Fruit fly (Drosophila melanogaster) whole organism, embryonic: ENCODE results near the gene Cpr67Fb.

Experiments used
- BEAF-32 ChIP-seq: fragments of 200-800 bp; sonication (Bioruptor generic); optimal IDR thresholded peaks from 3 replicates; lab custom pipeline; 2017; ENCODE audit warnings: missing biosample characterization, missing genetic modification characterization, mild to moderate bottlenecking, moderate library complexity, missing genetic modification reagents
- CG10321 ChIP-seq: fragments of 200-800 bp; sonication (Bioruptor generic); IDR thresholded peaks from 2 replicates; pipeline ENCODE4 v1.3.6; 2022; ENCODE audit warnings: missing biosample characterization, missing genetic modification characterization
- CG10462 ChIP-seq: fragments of 200-800 bp; sonication (Bioruptor generic); optimal IDR thresholded peaks from 2 replicates; lab custom pipeline; 2016; ENCODE audit warnings: missing biosample characterization, missing genetic modification characterization
- CG11085 ChIP-seq: fragments of 200-800 bp; sonication (Bioruptor generic); IDR thresholded peaks from 2 replicates; pipeline ENCODE4 v1.3.6; 2022; ENCODE audit warnings: missing biosample characterization, missing genetic modification characterization
- CG11093 ChIP-seq: fragments of 200-800 bp; sonication (Bioruptor generic); IDR thresholded peaks from 3 replicates; pipeline ENCODE4 v1.3.6; 2022; ENCODE audit warnings: missing biosample characterization, missing genetic modification characterization
- CG12219 ChIP-seq: fragments of 200-800 bp; sonication (Bioruptor generic); optimal IDR thresholded peaks from 3 replicates; lab custom pipeline; 2018; ENCODE audit warnings: missing biosample characterization, mild to moderate bottlenecking, missing genetic modification characterization
- CG13624 ChIP-seq: fragments of 200-800 bp; sonication (Bioruptor generic); optimal IDR thresholded peaks from 2 replicates; lab custom pipeline; 2016; ENCODE audit warnings: missing biosample characterization, missing genetic modification characterization
- CG13775 ChIP-seq: fragments of 200-800 bp; sonication (Bioruptor generic); optimal IDR thresholded peaks from 3 replicates; lab custom pipeline; 2017; ENCODE audit warnings: missing biosample characterization, mild to moderate bottlenecking, missing genetic modification characterization
- CG14710 ChIP-seq: fragments of 200-800 bp; sonication (Bioruptor generic); optimal IDR thresholded peaks from 3 replicates; lab custom pipeline; 2019; ENCODE audit warnings: missing biosample characterization, mild to moderate bottlenecking, missing genetic modification characterization, moderate library complexity
- CG1647 ChIP-seq: fragments of 200-800 bp; sonication (Bioruptor generic); optimal IDR thresholded peaks from 3 replicates; lab custom pipeline; 2016; ENCODE audit warnings: missing biosample characterization, missing genetic modification characterization
- CG16779 ChIP-seq: fragments of 200-800 bp; sonication (Bioruptor generic); IDR thresholded peaks from 2 replicates; pipeline ENCODE4 v1.3.6; 2022; ENCODE audit warnings: missing biosample characterization, missing genetic modification characterization
- CG33213 ChIP-seq: fragments of 200-800 bp; sonication (Bioruptor generic); optimal IDR thresholded peaks from 3 replicates; lab custom pipeline; 2016; ENCODE audit warnings: missing biosample characterization, missing genetic modification characterization
- CG3407 ChIP-seq: fragments of 200-800 bp; sonication (Bioruptor generic); optimal IDR thresholded peaks from 2 replicates; lab custom pipeline; 2018; ENCODE audit warnings: missing biosample characterization, mild to moderate bottlenecking, missing genetic modification characterization
- CG6854 ChIP-seq: fragments of 200-800 bp; sonication (Bioruptor generic); optimal IDR thresholded peaks from 3 replicates; lab custom pipeline; 2017; ENCODE audit warnings: missing biosample characterization, mild to moderate bottlenecking, missing genetic modification characterization
- CG9876 ChIP-seq: fragments of 200-800 bp; sonication (Bioruptor generic); optimal IDR thresholded peaks from 2 replicates; lab custom pipeline; 2016; ENCODE audit warnings: missing biosample characterization, missing genetic modification characterization
- Chrac-16 ChIP-seq: fragments of 200-800 bp; sonication (Bioruptor generic); optimal IDR thresholded peaks from 3 replicates; lab custom pipeline; 2016; ENCODE audit warnings: missing biosample characterization, missing genetic modification characterization
- Elba2 ChIP-seq: fragments of 200-800 bp; sonication (Bioruptor generic); optimal IDR thresholded peaks from 3 replicates; lab custom pipeline; 2016; ENCODE audit warnings: missing biosample characterization, missing genetic modification characterization
- Fer3 ChIP-seq: fragments of 200-800 bp; sonication (Bioruptor generic); optimal IDR thresholded peaks from 2 replicates; lab custom pipeline; 2018; ENCODE audit warnings: missing biosample characterization, mild to moderate bottlenecking, missing genetic modification characterization, moderate library complexity
- Meics ChIP-seq: fragments of 200-800 bp; sonication (Bioruptor generic); optimal IDR thresholded peaks from 2 replicates; lab custom pipeline; 2017; ENCODE audit warnings: missing biosample characterization, mild to moderate bottlenecking, missing genetic modification characterization
- NC2α ChIP-seq: fragments of 200-800 bp; sonication (Bioruptor generic); optimal IDR thresholded peaks from 2 replicates; lab custom pipeline; 2016; ENCODE audit warnings: missing biosample characterization, missing genetic modification characterization
- NK7.1 ChIP-seq: fragments of 200-800 bp; sonication (Bioruptor generic); optimal IDR thresholded peaks from 3 replicates; lab custom pipeline; 2016; ENCODE audit warnings: missing biosample characterization, missing genetic modification characterization
- PHDP ChIP-seq: fragments of 200-800 bp; sonication (Bioruptor generic); optimal IDR thresholded peaks from 3 replicates; lab custom pipeline; 2018; ENCODE audit warnings: missing biosample characterization, mild to moderate bottlenecking, missing genetic modification characterization, moderate library complexity
- Rfx ChIP-seq: fragments of 200-800 bp; sonication (Bioruptor generic); IDR thresholded peaks from 2 replicates; pipeline ENCODE4 v1.3.6; 2022; ENCODE audit warnings: missing biosample characterization, missing genetic modification characterization
- Taf1 ChIP-seq: fragments of 200-800 bp; sonication (Bioruptor generic); IDR thresholded peaks from 2 replicates; pipeline ENCODE4 v1.3.6; 2022; ENCODE audit warnings: missing biosample characterization, missing genetic modification characterization
- aop ChIP-seq: fragments of 200-800 bp; sonication (Bioruptor generic); IDR thresholded peaks from 2 replicates; pipeline ENCODE4 v1.3.6; 2022; ENCODE audit warnings: missing biosample characterization, missing genetic modification characterization
- ap ChIP-seq: fragments of 200-800 bp; sonication (Bioruptor generic); IDR thresholded peaks from 2 replicates; pipeline ENCODE4 v1.3.6; 2022; ENCODE audit warnings: missing biosample characterization, missing genetic modification characterization
- bcd ChIP-seq: fragments of 200-800 bp; sonication (Bioruptor generic); optimal IDR thresholded peaks from 2 replicates; lab custom pipeline; 2017; ENCODE audit warnings: missing biosample characterization, mild to moderate bottlenecking, missing genetic modification characterization
- br ChIP-seq: fragments of >200 bp; optimal IDR thresholded peaks from 2 replicates; lab custom pipeline; 2017
- cad ChIP-seq: fragments of >200 bp; optimal IDR thresholded peaks from 2 replicates; lab custom pipeline; 2017; ENCODE audit warnings: missing biosample characterization, missing genetic modification characterization
- chn ChIP-seq: fragments of 200-800 bp; sonication (Bioruptor generic); optimal IDR thresholded peaks from 2 replicates; lab custom pipeline; 2016; ENCODE audit warnings: missing biosample characterization, missing genetic modification characterization
- danr ChIP-seq: fragments of 200-800 bp; sonication (Bioruptor generic); IDR thresholded peaks from 2 replicates; pipeline ENCODE4 v1.3.6; 2022; ENCODE audit warnings: missing biosample characterization, missing genetic modification characterization
- dimm ChIP-seq: fragments of 200-800 bp; sonication (Bioruptor generic); IDR thresholded peaks from 2 replicates; pipeline ENCODE4 v1.3.6; 2022; ENCODE audit warnings: missing biosample characterization, missing genetic modification characterization
- ewg ChIP-seq: fragments of 200-800 bp; sonication (Bioruptor generic); optimal IDR thresholded peaks from 3 replicates; lab custom pipeline; 2017; ENCODE audit warnings: mild to moderate bottlenecking, missing biosample characterization, missing genetic modification reagents, missing genetic modification characterization
- fd64A ChIP-seq: fragments of 200-800 bp; sonication (Bioruptor generic); optimal IDR thresholded peaks from 3 replicates; lab custom pipeline; 2018; ENCODE audit warnings: missing biosample characterization, mild to moderate bottlenecking, missing genetic modification characterization
- fd96Cb ChIP-seq: fragments of 200-800 bp; sonication (Bioruptor generic); optimal IDR thresholded peaks from 2 replicates; lab custom pipeline; 2018; ENCODE audit warnings: missing biosample characterization, mild to moderate bottlenecking, missing genetic modification characterization, moderate library complexity
- gce ChIP-seq: fragments of 200-800 bp; sonication (Bioruptor generic); IDR thresholded peaks from 3 replicates; pipeline ENCODE4 v1.3.6; 2022; ENCODE audit warnings: missing biosample characterization, missing genetic modification characterization
- her ChIP-seq: fragments of 200-800 bp; sonication (Bioruptor generic); optimal IDR thresholded peaks from 2 replicates; lab custom pipeline; 2016; ENCODE audit warnings: missing biosample characterization, missing genetic modification characterization
- hth ChIP-seq: fragments of >200 bp; optimal IDR thresholded peaks from 2 replicates; lab custom pipeline; 2017; ENCODE audit warnings: inconsistent platforms
- ken ChIP-seq: fragments of 200-800 bp; sonication (Bioruptor generic); IDR thresholded peaks from 3 replicates; pipeline ENCODE4 v1.3.6; 2022; ENCODE audit warnings: missing biosample characterization, missing genetic modification characterization
- maf-S ChIP-seq: fragments of 200-800 bp; sonication (Bioruptor generic); optimal IDR thresholded peaks from 2 replicates; lab custom pipeline; 2016; ENCODE audit warnings: missing biosample characterization, missing genetic modification characterization
- mld ChIP-seq: fragments of 200-800 bp; sonication (Bioruptor generic); IDR thresholded peaks from 3 replicates; pipeline ENCODE4 v1.3.6; 2022; ENCODE audit warnings: missing biosample characterization, missing genetic modification characterization; ENCODE audit not compliant: partially characterized antibody
- nerfin-1 ChIP-seq: fragments of 200-800 bp; sonication (Bioruptor generic); optimal IDR thresholded peaks from 3 replicates; lab custom pipeline; 2019; ENCODE audit warnings: missing biosample characterization, mild to moderate bottlenecking, missing genetic modification characterization, moderate library complexity
- nerfin-2 ChIP-seq: fragments of 200-800 bp; sonication (Bioruptor generic); IDR thresholded peaks from 2 replicates; pipeline ENCODE4 v1.3.6; 2022; ENCODE audit warnings: missing biosample characterization, missing genetic modification characterization; ENCODE audit not compliant: partially characterized antibody
- pho ChIP-seq: fragments of 200-800 bp; sonication (Bioruptor generic); optimal IDR thresholded peaks from 2 replicates; lab custom pipeline; 2016; ENCODE audit warnings: missing biosample characterization, missing genetic modification characterization
- scrt ChIP-seq: fragments of 200-800 bp; sonication (Bioruptor generic); optimal IDR thresholded peaks from 2 replicates; lab custom pipeline; 2018; ENCODE audit warnings: missing biosample characterization, mild to moderate bottlenecking, missing genetic modification characterization, moderate library complexity
- sqz ChIP-seq: fragments of 200-800 bp; sonication (Bioruptor generic); optimal IDR thresholded peaks from 3 replicates; lab custom pipeline; 2018; ENCODE audit warnings: missing biosample characterization, mild to moderate bottlenecking, missing genetic modification characterization
- ssp ChIP-seq: fragments of 200-800 bp; sonication (Bioruptor generic); IDR thresholded peaks from 2 replicates; pipeline ENCODE4 v1.3.6; 2022; ENCODE audit warnings: missing biosample characterization, missing genetic modification characterization
- tap ChIP-seq: fragments of 200-800 bp; optimal IDR thresholded peaks from 3 replicates; lab custom pipeline; 2019; ENCODE audit warnings: missing biosample characterization, mild to moderate bottlenecking, missing genetic modification characterization, moderate library complexity
- twi ChIP-seq: fragments of 200-800 bp; optimal IDR thresholded peaks from 2 replicates; lab custom pipeline; 2019; ENCODE audit warnings: missing biosample characterization, mild to moderate bottlenecking, missing genetic modification characterization, moderate library complexity
- vnd ChIP-seq: fragments of 200-800 bp; sonication (Bioruptor generic); IDR thresholded peaks from 3 replicates; pipeline ENCODE4 v1.3.6; 2022; ENCODE audit warnings: missing biosample characterization, missing genetic modification characterization; ENCODE audit not compliant: partially characterized antibody

Gene Cpr67Fb

DNA sequence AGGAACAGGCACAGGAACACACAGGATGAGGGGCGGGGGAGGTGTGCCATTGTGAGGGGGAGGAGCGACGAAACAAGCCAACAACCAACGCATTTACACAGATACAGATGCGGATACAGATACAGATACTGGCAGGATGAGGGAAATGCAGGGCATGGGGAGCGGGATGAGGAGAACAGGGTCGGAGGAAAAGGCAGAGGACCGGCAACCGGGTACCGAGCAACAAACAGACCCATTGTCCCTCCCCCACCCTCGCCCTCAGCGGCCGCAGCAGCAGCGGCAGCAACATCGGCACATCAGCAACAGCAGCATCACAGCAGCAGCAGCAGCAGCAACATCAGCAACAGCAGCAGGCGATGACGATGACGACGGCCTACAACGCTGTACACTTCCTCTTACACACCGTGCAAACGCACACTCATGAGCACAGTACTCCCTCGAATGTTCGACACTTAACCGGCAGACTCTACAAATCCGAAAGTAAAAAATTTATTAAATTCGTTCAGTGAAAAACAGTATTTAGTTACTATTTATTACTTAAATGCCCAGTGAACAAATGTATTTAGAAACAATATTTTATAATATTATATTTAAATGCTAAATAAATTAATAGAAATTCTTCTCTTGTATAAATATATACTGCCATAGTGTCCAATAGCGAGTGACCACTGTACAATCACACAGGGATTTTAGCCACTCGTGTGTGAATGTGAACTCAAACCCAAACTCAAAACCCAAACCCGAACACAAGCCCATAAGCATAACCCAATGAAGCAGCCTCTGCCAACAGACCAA lies 38.4 kb upstream of the Cpr67Fb start (continued):
- TF ChIP-seq CG10321 (GFP tag; lab: Robert Waterston, UW) (peak; percentile 26; the same call in 1 of the 2 replicates), CG9876 (GFP tag; lab: Kevin White, UChicago) (no peak), Elba2 (GFP tag; lab: Kevin White, UChicago) (peak; percentile 61), nerfin-1 (peak; percentile 84), ewg (peak; percentile 76), nerfin-2 (GFP tag; lab: Robert Waterston, UW) (no peak), mld (no peak; the same call in 2 of the 3 replicates), BEAF-32 (GFP tag; lab: Kevin White, UChicago) (no peak), NC2α (GFP tag; lab: Kevin White, UChicago) (no peak), dimm (peak; percentile 51; the same call in 1 of the 2 replicates), CG13775 (GFP tag; lab: Kevin White, UChicago) (peak; percentile 81), Chrac-16 (GFP tag; lab: Kevin White, UChicago) (peak; percentile 88), CG11085 (GFP tag; lab: Robert Waterston, UW) (no peak; the same call in none of the 2 replicates), cad (GFP tag; lab: Kevin White, UChicago) (no peak), CG12219 (GFP tag; lab: Kevin White, UChicago) (peak; percentile 73), ken (GFP tag; lab: Robert Waterston, UW) (peak; percentile 86), chn (GFP tag; lab: Kevin White, UChicago) (no peak), fd96Cb (tag; lab: Kevin White, UChicago) (peak; percentile 89), Fer3 (tag; lab: Kevin White, UChicago) (peak; percentile 78), tap (peak; percentile 86), Taf1 (GFP tag; lab: Robert Waterston, UW) (peak; percentile 56), CG11093 (GFP tag; lab: Robert Waterston, UW) (peak; percentile 86), aop (GFP tag; lab: Robert Waterston, UW) (no peak), twi (peak; percentile 85), Meics (GFP tag; lab: Kevin White, UChicago) (peak; percentile 88), CG33213 (GFP tag; lab: Kevin White, UChicago) (no peak), gce (GFP tag; lab: Robert Waterston, UW) (peak; percentile 77; the same call in 2 of the 3 replicates), CG13624 (no peak), CG14710 (peak; percentile 96), ap (GFP tag; lab: Robert Waterston, UW) (peak; percentile 77), bcd (GFP tag; lab: Kevin White, UChicago) (peak; percentile 87), Rfx (GFP tag; lab: Robert Waterston, UW) (peak; percentile 75), maf-S (GFP tag; lab: Kevin White, UChicago) (no peak), CG6854 (GFP tag; lab: Kevin White, UChicago) (peak; percentile 82), her (GFP tag; lab: Kevin White, UChicago) (no peak), br (lab: Kevin White, UChicago) (no peak), scrt (GFP tag; lab: Kevin White, UChicago) (peak; percentile 79), NK7.1 (GFP tag; lab: Kevin White, UChicago) (no peak), vnd (GFP tag; lab: Robert Waterston, UW) (no peak), CG16779 (GFP tag; lab: Robert Waterston, UW) (no peak), CG10462 (GFP tag; lab: Kevin White, UChicago) (peak; percentile 65), danr (GFP tag; lab: Robert Waterston, UW) (peak; percentile 79), ssp (GFP tag; lab: Robert Waterston, UW) (peak; percentile 85), sqz (peak; percentile 73), pho (GFP tag; lab: Kevin White, UChicago) (no peak), PHDP (tag; lab: Kevin White, UChicago) (peak; percentile 86), fd64A (no peak), hth (no peak), CG3407 (GFP tag; lab: Kevin White, UChicago) (peak; percentile 79), CG1647 (GFP tag; lab: Kevin White, UChicago) (no peak)
